Worm (Caenorhabditis elegans): ENCODE data around the gene rpl-20.

The rpl-20 gene

ce11 chrIV:4749728-4750278 lies at the start of gene rpl-20, which contains the start of gene Y17G9B.5:
rpl-20 (minus strand) TSS chrIV:4749778.
Y17G9B.5 (plus strand) TSS chrIV:4750240.
- TF ChIP-seq ztf-23 (GFP tag; IDR thresholded peaks at IDR 0.05) = peak; percentile 95
- peak; percentile 85 for TF ChIP-seq ztf-29 (GFP tag; IDR thresholded peaks at IDR 0.05)
- peak; percentile 94 for TF ChIP-seq flt-1 (GFP tag; IDR thresholded peaks at IDR 0.05)
- TF ChIP-seq klf-2 (GFP tag; conservative IDR thresholded peaks at IDR 0.05) = peak; percentile 41; the same call in 1 of the 2 replicates
- TF ChIP-seq tab-1 (GFP tag; IDR thresholded peaks at IDR 0.05) = peak; percentile 58; the same call in 1 of the 2 replicates
- TF ChIP-seq med-1 (GFP tag; optimal IDR thresholded peaks at IDR 0.05; ENCODE audit: insufficient read depth) = peak; percentile 36
- TF ChIP-seq ref-1 (GFP tag; conservative IDR thresholded peaks at IDR 0.05) = 0 out of 2 replicates have a peak, but pooled peaks have one; percentile 31
- TF ChIP-seq T22C8.4 (GFP tag; IDR thresholded peaks at IDR 0.05) = peak; percentile 75
- peak; percentile 99 for TF ChIP-seq cog-1 (tag; optimal IDR thresholded peaks at IDR 0.05)

ce11 chrIV:4799114-4799513 lies 49.5 kb upstream of the rpl-20 start, which contains the start of gene eor-1:
eor-1 (minus strand) TSS chrIV:4799178.
- no peak for TF ChIP-seq tab-1 (GFP tag; IDR thresholded peaks at IDR 0.05)
- peak; percentile 85 for TF ChIP-seq T22C8.4 (GFP tag; IDR thresholded peaks at IDR 0.05)

DNA sequence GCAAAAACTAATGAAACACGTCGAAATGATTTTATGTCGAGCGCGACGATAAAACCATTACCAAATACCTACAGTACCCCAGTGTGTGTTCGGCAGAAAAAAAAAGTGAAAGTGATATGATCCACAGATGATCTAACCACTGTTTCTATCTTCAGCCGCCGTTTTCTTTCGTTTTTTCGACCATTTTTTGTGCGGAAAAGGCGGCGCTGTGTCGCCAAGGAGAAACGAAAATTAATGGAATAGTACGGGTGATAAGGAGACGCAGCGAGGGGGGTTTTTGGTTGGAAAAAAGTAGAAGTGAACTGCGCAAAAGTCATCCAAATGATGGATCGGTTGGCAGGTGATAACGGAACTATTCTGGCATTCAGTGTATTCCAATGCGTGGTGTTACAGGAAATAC lies 45.5 kb upstream of the rpl-20 start:
- no peak for TF ChIP-seq tab-1 (GFP tag; IDR thresholded peaks at IDR 0.05)
- no peak for TF ChIP-seq flt-1 (GFP tag; IDR thresholded peaks at IDR 0.05)
- no peak for TF ChIP-seq ref-1 (GFP tag; conservative IDR thresholded peaks at IDR 0.05)
- TF ChIP-seq ztf-29 (GFP tag; IDR thresholded peaks at IDR 0.05) = no peak
- no peak for TF ChIP-seq klf-2 (GFP tag; conservative IDR thresholded peaks at IDR 0.05)
- TF ChIP-seq cog-1 (tag; optimal IDR thresholded peaks at IDR 0.05) = no peak
- no peak for TF ChIP-seq T22C8.4 (GFP tag; IDR thresholded peaks at IDR 0.05)
- no peak for TF ChIP-seq med-1 (GFP tag; optimal IDR thresholded peaks at IDR 0.05; ENCODE audit: insufficient read depth)
- TF ChIP-seq ztf-23 (GFP tag; IDR thresholded peaks at IDR 0.05) = no peak

- TF ChIP-seq klf-2 (GFP tag; conservative IDR thresholded peaks at IDR 0.05) (no peak), ztf-29 (GFP tag; IDR thresholded peaks at IDR 0.05) (no peak), ztf-23 (GFP tag; IDR thresholded peaks at IDR 0.05) (no peak), ref-1 (GFP tag; conservative IDR thresholded peaks at IDR 0.05) (no peak), med-1 (GFP tag; optimal IDR thresholded peaks at IDR 0.05; ENCODE audit: insufficient read depth) (no peak), T22C8.4 (GFP tag; IDR thresholded peaks at IDR 0.05) (no peak), flt-1 (GFP tag; IDR thresholded peaks at IDR 0.05) (no peak), cog-1 (tag; optimal IDR thresholded peaks at IDR 0.05) (no peak), tab-1 (GFP tag; IDR thresholded peaks at IDR 0.05) (no peak)
These were observed 39.9 kb upstream of the rpl-20 start, which contains the start of gene R11E3.1 for ce11 chrIV:4789445-4789844. R11E3.1 (plus strand) TSS chrIV:4789745.

- TF ChIP-seq ztf-29 (GFP tag; IDR thresholded peaks at IDR 0.05) = no peak
- TF ChIP-seq ref-1 (GFP tag; conservative IDR thresholded peaks at IDR 0.05) = no peak
- TF ChIP-seq tab-1 (GFP tag; IDR thresholded peaks at IDR 0.05) = no peak
- no peak for TF ChIP-seq T22C8.4 (GFP tag; IDR thresholded peaks at IDR 0.05)
- TF ChIP-seq flt-1 (GFP tag; IDR thresholded peaks at IDR 0.05) = no peak
- no peak for TF ChIP-seq med-1 (GFP tag; optimal IDR thresholded peaks at IDR 0.05; ENCODE audit: insufficient read depth)
- TF ChIP-seq cog-1 (tag; optimal IDR thresholded peaks at IDR 0.05) = no peak
- TF ChIP-seq ztf-23 (GFP tag; IDR thresholded peaks at IDR 0.05) = no peak
- no peak for TF ChIP-seq klf-2 (GFP tag; conservative IDR thresholded peaks at IDR 0.05)
These were observed 38.8 kb upstream of the rpl-20 start, which contains the start of gene nhr-104 for ce11 chrIV:4788332-4788731. nhr-104 (minus strand) TSS chrIV:4788692.

DNA sequence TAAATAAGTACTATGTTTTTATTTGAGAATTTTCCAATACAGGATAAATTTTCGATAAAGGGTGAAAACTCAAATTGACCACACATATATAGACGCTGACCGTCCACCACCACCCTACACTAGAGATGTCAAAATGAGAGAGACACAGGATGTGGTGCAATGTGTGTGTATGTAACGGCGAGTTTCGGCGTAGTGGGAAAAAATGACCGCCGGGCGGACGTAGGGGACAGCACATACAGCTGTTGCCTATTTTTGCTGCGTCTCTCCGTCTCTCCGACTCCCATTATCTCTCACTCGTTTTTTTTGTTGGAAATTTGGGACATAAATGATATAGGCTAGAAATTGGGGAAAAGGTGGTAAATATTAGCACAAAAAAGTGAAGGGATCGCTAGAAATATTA lies 31.5 kb upstream of the rpl-20 start:
- TF ChIP-seq flt-1 (GFP tag; IDR thresholded peaks at IDR 0.05) = no peak
- no peak for TF ChIP-seq cog-1 (tag; optimal IDR thresholded peaks at IDR 0.05)
- TF ChIP-seq T22C8.4 (GFP tag; IDR thresholded peaks at IDR 0.05) = no peak
- no peak for TF ChIP-seq klf-2 (GFP tag; conservative IDR thresholded peaks at IDR 0.05)
- TF ChIP-seq ztf-29 (GFP tag; IDR thresholded peaks at IDR 0.05) = no peak
- TF ChIP-seq tab-1 (GFP tag; IDR thresholded peaks at IDR 0.05) = no peak

- TF ChIP-seq T22C8.4 (GFP tag; IDR thresholded peaks at IDR 0.05) (no peak), ztf-23 (GFP tag; IDR thresholded peaks at IDR 0.05) (no peak), flt-1 (GFP tag; IDR thresholded peaks at IDR 0.05) (no peak), ztf-29 (GFP tag; IDR thresholded peaks at IDR 0.05) (no peak), cog-1 (tag; optimal IDR thresholded peaks at IDR 0.05) (no peak), tab-1 (GFP tag; IDR thresholded peaks at IDR 0.05) (no peak), klf-2 (GFP tag; conservative IDR thresholded peaks at IDR 0.05) (no peak), med-1 (GFP tag; optimal IDR thresholded peaks at IDR 0.05; ENCODE audit: insufficient read depth) (no peak)
These were observed 30.6 kb upstream of the rpl-20 start, which contains the start of gene set-15 for ce11 chrIV:4780129-4780528. set-15 (minus strand) TSS chrIV:4780229.

DNA sequence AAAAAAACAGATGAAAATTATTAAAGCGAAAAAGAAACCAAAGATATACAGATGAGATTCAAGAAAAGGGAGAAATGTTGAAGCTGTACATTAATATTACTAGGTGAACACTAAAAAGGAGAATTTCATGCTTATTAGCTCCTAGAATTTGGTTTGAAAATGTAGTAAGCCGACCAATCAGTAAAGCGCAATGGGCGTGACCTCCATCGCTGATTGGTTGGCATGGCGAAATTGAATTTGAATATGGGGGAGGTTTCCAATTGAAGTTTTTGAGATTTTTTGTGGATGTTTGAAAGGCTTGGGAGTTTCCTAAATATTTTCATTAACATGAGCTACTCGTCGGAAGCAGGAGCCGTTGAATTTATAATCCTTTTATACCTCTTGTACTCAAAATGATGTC lies 26.9 kb upstream of the rpl-20 start:
- TF ChIP-seq cog-1 (tag; optimal IDR thresholded peaks at IDR 0.05) = no peak

ce11 chrIV:4776001-4776400 lies 26.4 kb upstream of the rpl-20 start, which contains the start of gene R11E3.19:
R11E3.19 (minus strand) TSS chrIV:4776101.
- TF ChIP-seq ref-1 (GFP tag; conservative IDR thresholded peaks at IDR 0.05) = no peak

DNA sequence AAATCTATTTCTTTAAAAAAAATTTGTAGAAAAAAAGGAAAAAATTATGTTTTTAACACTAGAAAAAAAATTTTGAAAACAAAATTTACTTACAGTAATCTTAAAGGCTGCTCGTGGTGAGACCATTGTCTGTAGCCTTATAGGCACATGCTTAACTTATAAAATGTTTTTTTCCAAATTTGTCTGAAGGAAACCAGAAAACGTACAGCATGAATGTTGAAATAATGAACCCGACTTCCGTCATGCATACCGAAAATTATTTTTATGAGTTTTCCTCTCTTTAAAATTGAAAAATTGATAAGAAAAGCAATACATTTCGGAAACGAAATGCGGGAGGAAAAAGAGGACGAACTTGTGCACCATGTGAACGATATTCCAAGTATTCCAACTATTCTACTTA lies 22.2 kb upstream of the rpl-20 start, which contains the start of gene R11E3.2:
Gene R11E3.2 (plus strand): TSS at position 301 of the 400 bp plus-strand sequence.
- TF ChIP-seq ztf-23 (GFP tag; IDR thresholded peaks at IDR 0.05) (no peak), med-1 (GFP tag; optimal IDR thresholded peaks at IDR 0.05; ENCODE audit: insufficient read depth) (no peak), flt-1 (GFP tag; IDR thresholded peaks at IDR 0.05) (no peak), ref-1 (GFP tag; conservative IDR thresholded peaks at IDR 0.05) (no peak), T22C8.4 (GFP tag; IDR thresholded peaks at IDR 0.05) (no peak), cog-1 (tag; optimal IDR thresholded peaks at IDR 0.05) (no peak), tab-1 (GFP tag; IDR thresholded peaks at IDR 0.05) (no peak), ztf-29 (GFP tag; IDR thresholded peaks at IDR 0.05) (no peak), klf-2 (GFP tag; conservative IDR thresholded peaks at IDR 0.05) (no peak)

Measured in whole organism, midembryonic.